Fruit fly (Drosophila melanogaster) whole organism, embryonic: ENCODE results near the gene mthl2.

ENCODE experiments used
- CG10462 ChIP-seq: fragments of 200-800 bp; sonication (Bioruptor generic); optimal IDR thresholded peaks from 2 replicates; lab custom pipeline; 2016; ENCODE audit warnings: missing biosample characterization, missing genetic modification characterization
- CG6813 ChIP-seq: fragments of 200-800 bp; sonication (Bioruptor generic); optimal IDR thresholded peaks from 2 replicates; lab custom pipeline; 2017; ENCODE audit warnings: missing biosample characterization, missing genetic modification characterization, mild to moderate bottlenecking, moderate library complexity, missing genetic modification reagents
- org-1 ChIP-seq: fragments of 200-800 bp; sonication (Bioruptor generic); optimal IDR thresholded peaks from 2 replicates; lab custom pipeline; 2017; ENCODE audit warnings: missing biosample characterization, missing genetic modification characterization
- pita ChIP-seq: fragments of 200-800 bp; sonication (Bioruptor generic); optimal IDR thresholded peaks from 2 replicates; lab custom pipeline; 2017; ENCODE audit warnings: missing biosample characterization, mild to moderate bottlenecking, missing genetic modification characterization

- TF ChIP-seq CG10462 (GFP tag; lab: Kevin White, UChicago) (no peak), pita (no peak), org-1 (GFP tag; lab: Kevin White, UChicago) (no peak), CG6813 (GFP tag; lab: Kevin White, UChicago) (no peak)
Observed at dm6 chr3L:5594163-5594715, 10.4 kb upstream of the mthl2 start.
